Worm (Caenorhabditis elegans): ENCODE results near the gene rsp-6.

The rsp-6 gene

DNA sequence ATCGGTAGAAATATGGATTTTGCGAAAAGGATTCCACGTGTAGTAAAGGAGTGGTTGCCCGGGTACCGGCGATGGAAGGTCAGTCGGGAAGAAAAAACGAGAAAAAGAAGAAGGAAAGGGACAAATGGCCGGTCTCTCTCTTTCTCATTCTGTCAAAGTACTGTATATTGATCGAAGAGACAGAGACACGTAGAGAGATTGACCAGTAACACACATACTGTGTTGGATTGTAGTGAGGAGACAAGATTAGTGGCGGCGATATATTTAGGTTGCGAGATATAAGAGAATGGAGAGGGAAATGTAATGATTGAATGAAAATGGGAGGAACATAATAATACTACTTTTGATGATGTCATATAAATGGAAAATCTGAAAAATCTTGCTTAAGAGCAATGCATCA is 45.0 kb upstream of the rsp-6 start (continued):
- TF ChIP-seq nhr-85 (tag): peak; percentile 66
- TF ChIP-seq nhr-20 (tag; optimal IDR thresholded peaks at IDR 0.05): peak; percentile 56
- no peak for TF ChIP-seq egl-13 (tag; optimal IDR thresholded peaks at IDR 0.05)
- no peak for TF ChIP-seq nhr-77 (tag; optimal IDR thresholded peaks at IDR 0.05)
- TF ChIP-seq swsn-7 (tag; optimal IDR thresholded peaks at IDR 0.05): no peak
- no peak for TF ChIP-seq ceh-90 (tag; optimal IDR thresholded peaks at IDR 0.05)
- TF ChIP-seq skn-1 (tag; optimal IDR thresholded peaks at IDR 0.05): no peak
- TF ChIP-seq tbx-2 (tag; optimal IDR thresholded peaks at IDR 0.05): no peak
- TF ChIP-seq ztf-4 (tag; optimal IDR thresholded peaks at IDR 0.05): no peak
- TF ChIP-seq nhr-71 (tag; optimal IDR thresholded peaks at IDR 0.05): peak; percentile 10
- TF ChIP-seq ztf-11 (tag; optimal IDR thresholded peaks at IDR 0.05): no peak
- TF ChIP-seq ets-5 (GFP tag; IDR thresholded peaks at IDR 0.05): no peak
- TF ChIP-seq sptf-1 (tag; optimal IDR thresholded peaks at IDR 0.05): no peak
- TF ChIP-seq fos-1 (tag; optimal IDR thresholded peaks at IDR 0.05): no peak
- TF ChIP-seq efl-3 (GFP tag; optimal IDR thresholded peaks at IDR 0.05): no peak
- no peak for TF ChIP-seq mef-2 (tag; optimal IDR thresholded peaks at IDR 0.05)
- no peak for TF ChIP-seq nhr-19 (GFP tag; conservative IDR thresholded peaks at IDR 0.05)
- TF ChIP-seq ceh-82 (tag; optimal IDR thresholded peaks at IDR 0.05): no peak
- TF ChIP-seq isw-1 (GFP tag; IDR thresholded peaks at IDR 0.05): no peak
- no peak for TF ChIP-seq dpl-1 (GFP tag; optimal IDR thresholded peaks at IDR 0.05)
- no peak for TF ChIP-seq vab-15 (tag; optimal IDR thresholded peaks at IDR 0.05)
- TF ChIP-seq xbp-1 (tag; optimal IDR thresholded peaks at IDR 0.05): no peak
- TF ChIP-seq pax-3 (tag; optimal IDR thresholded peaks at IDR 0.05): no peak
- TF ChIP-seq nhr-84 (tag; optimal IDR thresholded peaks at IDR 0.05): no peak
- TF ChIP-seq sup-37 (GFP tag; optimal IDR thresholded peaks at IDR 0.05): no peak
- TF ChIP-seq unc-130 (tag; optimal IDR thresholded peaks at IDR 0.05): no peak
- TF ChIP-seq fkh-8 (tag; optimal IDR thresholded peaks at IDR 0.05): no peak
- no peak for TF ChIP-seq Y116A8C.19 (tag; optimal IDR thresholded peaks at IDR 0.05; ENCODE audit: borderline replicate concordance)
- TF ChIP-seq C04F5.9 (tag; optimal IDR thresholded peaks at IDR 0.05): no peak
- peak; percentile 54 for TF ChIP-seq lin-14 (GFP tag; optimal IDR thresholded peaks at IDR 0.05)
- TF ChIP-seq zag-1 (tag; optimal IDR thresholded peaks at IDR 0.05): no peak
- peak; percentile 76 for TF ChIP-seq mep-1 (tag; optimal IDR thresholded peaks at IDR 0.05)
- no peak for TF ChIP-seq zip-4 (GFP tag; optimal IDR thresholded peaks at IDR 0.05)
- no peak for TF ChIP-seq unc-98 (GFP tag; IDR thresholded peaks at IDR 0.05)
- no peak for TF ChIP-seq unc-86 (tag; optimal IDR thresholded peaks at IDR 0.05)
- no peak for TF ChIP-seq ama-1 (optimal IDR thresholded peaks at IDR 0.05)

DNA sequence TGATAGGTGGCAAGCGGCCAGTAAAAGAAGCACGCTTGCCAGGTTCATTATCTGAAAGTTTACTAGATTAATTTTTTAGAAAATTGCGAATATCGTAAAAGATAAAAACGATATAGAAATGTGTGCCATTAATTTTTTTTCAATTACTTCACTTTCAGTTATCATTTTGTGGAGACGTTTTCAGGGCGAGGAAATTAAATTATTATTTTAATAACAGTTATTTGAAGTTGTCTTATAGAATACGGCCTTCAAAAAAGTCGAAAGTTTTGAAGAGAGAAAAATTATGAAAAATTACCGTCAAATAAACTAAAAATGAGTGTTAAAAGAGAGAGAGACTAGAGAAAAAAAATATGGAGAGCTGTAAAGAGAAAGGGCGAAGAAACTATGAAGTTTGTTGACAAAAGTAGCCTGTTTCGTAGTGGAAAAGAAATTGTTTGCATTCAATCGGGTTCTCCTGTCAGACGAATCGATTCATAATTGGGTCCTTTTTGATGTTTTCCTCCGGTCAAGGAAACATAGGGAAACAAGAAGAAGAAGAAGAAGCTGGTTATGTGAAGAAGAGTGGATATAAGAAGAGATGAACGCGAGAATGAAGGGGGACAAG is 43.7 kb upstream of the rsp-6 start, which contains the start of gene erp-44.2:
Gene erp-44.2 (minus strand): TSS at position 51 of the 604 bp plus-strand sequence.
- TF ChIP-seq mdl-1 (tag; optimal IDR thresholded peaks at IDR 0.05) (no peak), sup-37 (GFP tag; optimal IDR thresholded peaks at IDR 0.05) (no peak), lin-15B (tag; optimal IDR thresholded peaks at IDR 0.05) (no peak), efl-3 (GFP tag; optimal IDR thresholded peaks at IDR 0.05) (no peak), hpl-2 (GFP tag; optimal IDR thresholded peaks at IDR 0.05) (no peak), unc-130 (tag; optimal IDR thresholded peaks at IDR 0.05) (no peak)

ce11 chrIV:7830151-7830550 is 39.1 kb upstream of the rsp-6 start, which contains the start of gene mvb-12:
mvb-12 (plus strand) TSS chrIV:7830525.
- TF ChIP-seq egl-27 (tag; optimal IDR thresholded peaks at IDR 0.05): no peak
- TF ChIP-seq ces-1 (GFP tag; optimal IDR thresholded peaks at IDR 0.05): no peak
- TF ChIP-seq lin-15B (tag; optimal IDR thresholded peaks at IDR 0.05): peak; percentile 5
- peak; percentile 9 for TF ChIP-seq xbp-1 (tag; optimal IDR thresholded peaks at IDR 0.05)
- no peak for TF ChIP-seq rnt-1 (tag; optimal IDR thresholded peaks at IDR 0.05)
- TF ChIP-seq alr-1 (tag; optimal IDR thresholded peaks at IDR 0.05; ENCODE audit: borderline replicate concordance): no peak
- TF ChIP-seq lir-3 (tag; optimal IDR thresholded peaks at IDR 0.05; ENCODE audit: poor library complexity): no peak
- TF ChIP-seq blmp-1 (tag; optimal IDR thresholded peaks at IDR 0.05): peak; percentile 5
- TF ChIP-seq elt-3 (tag; optimal IDR thresholded peaks at IDR 0.05): no peak
- no peak for TF ChIP-seq unc-98 (GFP tag; IDR thresholded peaks at IDR 0.05)
- peak; percentile 2 to 5 for TF ChIP-seq efl-1 (optimal IDR thresholded peaks at IDR 0.05)
- peak; percentile 31 to 75 for TF ChIP-seq efl-1 (GFP tag; optimal IDR thresholded peaks at IDR 0.05 in 1 of 2)
- TF ChIP-seq fkh-4 (tag; optimal IDR thresholded peaks at IDR 0.05; ENCODE audit: borderline replicate concordance): no peak
- peak in 1 of 2 experiments; percentile 13 for TF ChIP-seq mdl-1 (tag; optimal IDR thresholded peaks at IDR 0.05)
- TF ChIP-seq zip-4 (GFP tag; optimal IDR thresholded peaks at IDR 0.05): no peak
- TF ChIP-seq vab-15 (tag; optimal IDR thresholded peaks at IDR 0.05): no peak
- no peak for TF ChIP-seq unc-30 (tag; optimal IDR thresholded peaks at IDR 0.05)
- peak; percentile 34 for TF ChIP-seq nhr-71 (tag; optimal IDR thresholded peaks at IDR 0.05)
- TF ChIP-seq ceh-88 (GFP tag; IDR thresholded peaks at IDR 0.05): no peak

Measured in whole organism, L1 larva.